Worm (Caenorhabditis elegans): ENCODE results near the gene metl-5.

DNA sequence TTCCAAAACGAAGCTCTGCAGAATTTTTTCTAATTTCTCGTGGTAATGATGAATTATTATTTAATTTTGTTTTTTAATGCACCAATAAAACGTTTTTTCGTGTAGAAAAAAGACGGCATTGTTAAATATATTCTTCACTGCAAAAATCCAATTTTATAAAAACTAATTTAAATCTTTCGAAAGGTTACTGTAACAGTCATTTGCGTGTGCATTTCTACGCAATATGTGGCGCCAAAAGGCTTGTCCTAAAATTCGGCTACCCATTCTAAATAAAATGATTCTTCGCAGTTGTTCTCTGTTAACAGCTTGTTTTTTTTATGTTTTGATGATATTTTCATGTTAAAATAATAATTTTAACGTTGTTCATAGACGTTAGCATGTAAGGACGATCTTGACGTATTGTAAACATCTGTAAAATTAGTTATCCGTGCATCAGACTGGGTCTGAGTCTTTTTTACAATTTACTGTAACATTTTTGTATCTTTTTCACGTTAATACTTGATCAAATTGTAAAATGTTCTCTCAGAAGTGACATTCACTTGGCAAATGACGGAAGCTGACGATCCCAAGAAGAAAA, 10.2 kb upstream of the metl-5 start, which contains the start of gene mip-1:
- TF ChIP-seq ama-1 (optimal IDR thresholded peaks at IDR 0.05): no peak
- no peak for TF ChIP-seq ceh-32 (tag; optimal IDR thresholded peaks at IDR 0.05; ENCODE audit: poor library complexity)
- TF ChIP-seq nhr-237 (tag; optimal IDR thresholded peaks at IDR 0.05): no peak
- TF ChIP-seq pha-4 (GFP tag; IDR thresholded peaks at IDR 0.05): no peak
- no peak for TF ChIP-seq pha-4 (tag; optimal IDR thresholded peaks at IDR 0.05)
- no peak for TF ChIP-seq lim-7 (GFP tag; IDR thresholded peaks at IDR 0.05)
- no peak for TF ChIP-seq ZK546.5 (tag; optimal IDR thresholded peaks at IDR 0.05)
- no peak for TF ChIP-seq nhr-10 (tag; optimal IDR thresholded peaks at IDR 0.05)
- TF ChIP-seq ces-1 (GFP tag; optimal IDR thresholded peaks at IDR 0.05): no peak
- TF ChIP-seq skn-1 (tag; optimal IDR thresholded peaks at IDR 0.05): no peak
